Worm (Caenorhabditis elegans) whole organism, L2 larva: ENCODE data around the gene nas-21.
"Not testable (repeated sequence)": the region's sequence is repeated elsewhere in the genome, so short reads cannot be mapped to it uniquely, and the experiment has no call there.

Experiments used
- F13H6.1 ChIP-seq: sonication (generic microtip); optimal IDR thresholded peaks from 2 replicates; lab custom pipeline; 2016; ENCODE audit warnings: missing genetic modification characterization, missing compliant biosample characterization
- R02D3.7 ChIP-seq: fragments of 150-350 bp; optimal IDR thresholded peaks from 2 replicates; lab custom pipeline; 2014; ENCODE audit warnings: missing biosample characterization, missing genetic modification characterization
- Y55F3AM.14 ChIP-seq: fragments of 200-800 bp; sonication (Bioruptor generic); optimal IDR thresholded peaks from 2 replicates; lab custom pipeline; 2018; ENCODE audit warnings: mild to moderate bottlenecking, missing genetic modification characterization, missing compliant biosample characterization
- aly-2 ChIP-seq: fragments of 150-350 bp; optimal IDR thresholded peaks from 2 replicates; lab custom pipeline; 2014; ENCODE audit warnings: missing biosample characterization, missing genetic modification characterization
- ceh-16 ChIP-seq: fragments of 150-350 bp; optimal IDR thresholded peaks from 2 replicates; lab custom pipeline; 2014; ENCODE audit warnings: missing biosample characterization, missing genetic modification characterization
- crh-2 ChIP-seq: sonication (generic microtip); optimal IDR thresholded peaks from 2 replicates; lab custom pipeline; 2017; ENCODE audit warnings: missing biosample characterization, missing genetic modification characterization
- elt-1 ChIP-seq: fragments of 150-350 bp; optimal IDR thresholded peaks from 2 replicates; lab custom pipeline; 2014; ENCODE audit warnings: missing biosample characterization, missing genetic modification characterization
- elt-3 ChIP-seq: sonication (generic microtip); optimal IDR thresholded peaks from 2 replicates; lab custom pipeline; 2017; ENCODE audit warnings: missing biosample characterization, missing genetic modification characterization
- fos-1 ChIP-seq: fragments of 150-350 bp; optimal IDR thresholded peaks from 2 replicates; lab custom pipeline; 2014; ENCODE audit warnings: missing biosample characterization, missing genetic modification characterization
- gmeb-1 ChIP-seq: fragments of 150-350 bp; optimal IDR thresholded peaks from 2 replicates; lab custom pipeline; 2014; ENCODE audit warnings: missing biosample characterization, missing genetic modification characterization
- lin-11 ChIP-seq: fragments of 150-350 bp; sonication (generic microtip); optimal IDR thresholded peaks from 2 replicates; lab custom pipeline; 2014; ENCODE audit warnings: missing biosample characterization, missing genetic modification characterization, inconsistent platforms, mixed read lengths
- lin-13 ChIP-seq: fragments of 150-350 bp; optimal IDR thresholded peaks from 2 replicates; lab custom pipeline; 2014; ENCODE audit warnings: missing biosample characterization, missing genetic modification reagents, missing genetic modification characterization
- lin-39 ChIP-seq: fragments of 150-350 bp; optimal IDR thresholded peaks from 2 replicates; lab custom pipeline; 2014; ENCODE audit warnings: missing biosample characterization, missing genetic modification reagents, missing genetic modification characterization
- lsy-2 ChIP-seq, 2 experiments: fragments of 150-350 bp in 1 of 2; sonication (generic microtip) in 1 of 2; optimal IDR thresholded peaks; 2 replicates each; lab custom pipeline; 2014 to 2017; ENCODE audit warnings: missing biosample characterization in 2 of 2, missing genetic modification characterization in 2 of 2
- mbf-1 ChIP-seq: sonication (generic microtip); optimal IDR thresholded peaks from 2 replicates; lab custom pipeline; 2017; ENCODE audit warnings: missing biosample characterization, missing genetic modification characterization
- mdl-1 ChIP-seq, 2 experiments: fragments of 150-350 bp in 1 of 2; sonication (generic microtip) in 1 of 2; optimal IDR thresholded peaks; 2 replicates each; lab custom pipeline; 2017; ENCODE audit warnings: missing biosample characterization in 2 of 2, missing genetic modification characterization in 2 of 2
- nhr-11 ChIP-seq: fragments of 150-350 bp; optimal IDR thresholded peaks from 2 replicates; lab custom pipeline; 2014; ENCODE audit warnings: missing biosample characterization, missing genetic modification characterization
- nhr-12 ChIP-seq: fragments of 150-350 bp; optimal IDR thresholded peaks from 2 replicates; lab custom pipeline; 2014; ENCODE audit warnings: missing biosample characterization, missing genetic modification characterization
- nhr-129 ChIP-seq: fragments of 150-350 bp; optimal IDR thresholded peaks from 2 replicates; lab custom pipeline; 2014; ENCODE audit warnings: missing biosample characterization, missing genetic modification characterization
- nhr-23 ChIP-seq: fragments of 150-350 bp; optimal IDR thresholded peaks from 2 replicates; lab custom pipeline; 2014; ENCODE audit warnings: missing biosample characterization, missing genetic modification reagents, missing genetic modification characterization
- nhr-25 ChIP-seq: fragments of 150-350 bp; sonication (generic microtip); optimal IDR thresholded peaks from 3 replicates; lab custom pipeline; 2014; ENCODE audit warnings: missing biosample characterization, missing genetic modification characterization
- nhr-77 ChIP-seq: fragments of 150-350 bp; optimal IDR thresholded peaks from 2 replicates; lab custom pipeline; 2014; ENCODE audit warnings: missing biosample characterization, missing genetic modification characterization
- peb-1 ChIP-seq: fragments of 150-350 bp; optimal IDR thresholded peaks from 2 replicates; lab custom pipeline; 2014; ENCODE audit warnings: missing biosample characterization, missing genetic modification characterization
- sem-4 ChIP-seq: fragments of 150-350 bp; optimal IDR thresholded peaks from 2 replicates; lab custom pipeline; 2014; ENCODE audit warnings: missing biosample characterization, missing genetic modification reagents, missing genetic modification characterization
- skn-1 ChIP-seq: sonication (generic microtip); optimal IDR thresholded peaks from 2 replicates; lab custom pipeline; 2017; ENCODE audit warnings: missing biosample characterization, missing genetic modification characterization
- sma-3 ChIP-seq: sonication (generic microtip); optimal IDR thresholded peaks from 2 replicates; lab custom pipeline; 2016; ENCODE audit warnings: missing genetic modification reagents, missing genetic modification characterization, missing compliant biosample characterization
- sma-9 ChIP-seq, 2 experiments: fragments of 150-350 bp in 1 of 2; sonication (generic microtip) in 1 of 2; optimal IDR thresholded peaks; 2 replicates each; lab custom pipeline; 2014 to 2016; ENCODE audit warnings: missing genetic modification characterization in 2 of 2, mild to moderate bottlenecking in 1 of 2, missing biosample characterization in 1 of 2, missing compliant biosample characterization in 1 of 2, missing genetic modification reagents in 1 of 2, moderate library complexity in 1 of 2
- snpc-4 ChIP-seq: fragments of 150-350 bp; optimal IDR thresholded peaks from 2 replicates; lab custom pipeline; 2014; ENCODE audit warnings: missing biosample characterization, missing genetic modification characterization
- unc-39 ChIP-seq: fragments of 150-350 bp; optimal IDR thresholded peaks from 2 replicates; lab custom pipeline; 2014; ENCODE audit warnings: missing biosample characterization, missing genetic modification characterization
- unc-62 ChIP-seq: fragments of 150-350 bp; optimal IDR thresholded peaks from 2 replicates; lab custom pipeline; 2014; ENCODE audit warnings: missing biosample characterization, missing genetic modification reagents, missing genetic modification characterization
- zag-1 ChIP-seq: fragments of 150-350 bp; optimal IDR thresholded peaks from 2 replicates; lab custom pipeline; 2014; ENCODE audit warnings: missing biosample characterization, missing genetic modification characterization
- ztf-1 ChIP-seq: fragments of 200-800 bp; sonication (Bioruptor generic); conservative IDR thresholded peaks from 2 replicates; pipeline ENCODE4 v1.3.6; 2022; ENCODE audit warnings: missing genetic modification characterization, missing compliant biosample characterization
- ztf-11 ChIP-seq: sonication (generic microtip); optimal IDR thresholded peaks from 2 replicates; lab custom pipeline; 2017; ENCODE audit warnings: missing biosample characterization, missing genetic modification characterization
- ztf-4 ChIP-seq: fragments of 150-350 bp; optimal IDR thresholded peaks from 2 replicates; lab custom pipeline; 2014; ENCODE audit warnings: missing biosample characterization, missing genetic modification characterization

Gene nas-21

DNA sequence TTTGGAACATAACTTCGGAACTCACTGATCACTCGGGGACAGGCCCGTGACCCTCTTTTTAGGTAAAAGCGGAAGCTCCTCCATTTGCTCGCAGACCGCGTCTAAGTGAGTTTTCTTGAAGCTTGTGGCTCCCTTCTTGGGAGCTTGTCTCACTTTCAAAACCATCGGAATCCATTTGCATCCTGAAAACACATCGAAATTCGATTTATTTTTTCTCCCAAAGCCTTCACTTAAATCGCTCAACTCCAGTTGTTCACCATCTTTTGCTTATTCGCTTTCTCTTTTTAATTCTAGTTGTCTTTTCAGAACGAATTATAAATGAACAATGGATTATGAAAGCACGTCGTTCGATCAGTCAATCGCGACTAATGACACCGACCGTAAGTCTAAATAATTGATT is 13.1 kb upstream of the nas-21 start, which contains the start of gene T11F9.1:
T11F9.1 (plus strand) TSS at position 301 of the 400 bp plus-strand sequence.
- TF ChIP-seq unc-62 (GFP tag; lab: Kevin White, UChicago) (no peak), Y55F3AM.14 (GFP tag; lab: Kevin White, UChicago) (no peak), R02D3.7 (no peak), ztf-4 (no peak), lin-13 (GFP tag; lab: Kevin White, UChicago) (no peak), nhr-25 (tag; lab: Kevin White, UChicago) (no peak), mdl-1 (tag; optimal IDR thresholded peaks at IDR 0.05; lab: Kevin White, UChicago) (no peak), F13H6.1 (no peak), mbf-1 (tag; lab: Kevin White, UChicago) (no peak), skn-1 (tag; lab: Kevin White, UChicago) (no peak), aly-2 (no peak), nhr-129 (tag; lab: Kevin White, UChicago) (no peak), ztf-11 (no peak)
- TF ChIP-seq, all 48 proteins: peak for 0

DNA sequence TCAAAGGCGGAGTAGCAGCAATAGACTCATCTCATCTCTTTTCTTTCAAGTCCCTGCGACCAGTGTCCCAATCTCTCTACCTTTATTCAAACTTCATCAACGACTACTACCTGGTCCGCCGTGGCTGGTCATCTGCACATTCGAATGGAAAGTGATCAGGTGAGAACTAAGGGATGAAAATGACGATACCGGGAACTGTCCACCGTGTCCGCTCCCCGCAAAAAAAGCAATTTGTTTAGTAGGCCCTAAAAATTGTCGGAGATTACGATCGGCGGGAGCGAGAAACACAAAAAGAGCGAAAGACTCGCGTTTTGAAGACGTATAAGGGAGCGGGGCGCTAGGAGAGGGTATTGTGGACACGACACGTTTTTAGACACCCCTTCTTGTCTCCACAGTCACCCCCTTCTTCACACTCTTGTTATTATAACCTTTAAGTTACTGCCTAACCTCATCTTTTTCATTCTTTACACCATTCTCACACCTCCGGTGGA is 9.4 kb upstream of the nas-21 start, which contains the start of gene zipt-16:
zipt-16 (plus strand) TSS at position 51 of the 491 bp plus-strand sequence.
- 0 out of 2 replicates have a peak, but pooled peaks have one; percentile 60 for TF ChIP-seq ztf-1 (GFP tag; lab: Robert Waterston, UW)
- TF ChIP-seq unc-39 (tag; lab: Kevin White, UChicago), result no peak
- no peak for TF ChIP-seq nhr-12
- no peak for TF ChIP-seq peb-1 (tag; lab: Kevin White, UChicago)
- TF ChIP-seq sem-4 (tag; lab: Kevin White, UChicago), result no peak
- no peak for TF ChIP-seq gmeb-1
- TF ChIP-seq mdl-1 (tag; optimal IDR thresholded peaks at IDR 0.05; lab: Kevin White, UChicago), result no peak

DNA sequence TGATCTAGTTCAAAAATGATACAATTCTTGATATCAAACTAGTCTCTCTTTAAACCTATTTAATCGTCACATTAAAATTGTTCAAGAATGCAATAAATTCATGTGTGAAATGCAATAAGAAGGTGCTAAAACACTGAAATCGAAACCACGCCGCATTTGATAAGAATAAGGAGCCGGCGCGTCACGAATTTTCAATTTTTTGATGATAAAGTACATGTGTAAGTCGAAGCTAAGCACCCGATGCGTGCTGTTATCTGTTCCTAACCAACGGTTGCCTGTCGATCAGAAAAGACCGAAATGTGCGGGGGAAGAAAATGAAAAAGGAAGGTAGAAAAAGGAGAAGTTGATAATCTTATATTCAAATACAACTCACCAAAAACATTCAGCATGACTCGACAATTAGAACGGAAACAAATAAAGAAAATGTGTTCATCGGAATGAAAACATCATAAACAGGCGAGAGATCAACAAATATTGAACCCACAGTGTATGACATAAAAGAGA is 2.1 kb upstream of the nas-21 start, which contains the start of gene aat-6:
aat-6 (minus strand) TSS at position 454 of the 504 bp plus-strand sequence.
- TF ChIP-seq crh-2 (tag; lab: Kevin White, UChicago) (peak; percentile 21), lin-11 (tag; lab: Kevin White, UChicago) (no peak), fos-1 (tag; lab: Kevin White, UChicago) (peak; percentile 82), nhr-12 (no peak), snpc-4 (no peak), nhr-77 (no peak), aly-2 (no peak), unc-39 (tag; lab: Kevin White, UChicago) (no peak), sma-9 (GFP tag; optimal IDR thresholded peaks at IDR 0.05; lab: Kevin White, UChicago) (peak; percentile 54), sma-9 (tag; optimal IDR thresholded peaks at IDR 0.05; lab: Kevin White, UChicago) (no peak), R02D3.7 (no peak), lin-39 (tag; lab: Kevin White, UChicago) (no peak), nhr-25 (tag; lab: Kevin White, UChicago) (no peak), nhr-23 (tag; lab: Kevin White, UChicago) (no peak), elt-1 (no peak), skn-1 (tag; lab: Kevin White, UChicago) (no peak), ztf-4 (no peak), ceh-16 (tag; lab: Kevin White, UChicago) (no peak), peb-1 (tag; lab: Kevin White, UChicago) (no peak), lsy-2 (tag; optimal IDR thresholded peaks at IDR 0.05; lab: Kevin White, UChicago) (no peak), gmeb-1 (no peak), zag-1 (tag; lab: Kevin White, UChicago) (no peak)
- TF ChIP-seq, all 48 proteins: peak for 3

DNA sequence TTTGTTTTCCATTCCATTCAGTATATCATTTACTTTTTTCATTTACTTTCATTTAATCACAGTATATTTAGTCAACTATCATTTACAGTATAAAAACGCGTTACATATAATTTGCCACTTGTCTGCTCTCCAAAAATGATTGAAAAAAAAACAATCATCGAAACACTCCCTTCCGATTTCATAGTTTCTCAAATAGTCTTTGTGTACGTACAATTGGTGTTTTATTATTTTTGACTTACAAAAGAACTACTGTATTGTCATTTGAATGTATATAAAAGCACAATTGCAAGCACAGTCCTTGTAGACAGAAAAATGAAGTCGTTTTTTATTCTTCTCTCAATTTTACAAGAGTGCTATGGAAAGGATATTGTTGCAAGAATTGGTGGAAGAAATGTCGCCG is 2.0 kb downstream of the nas-21 start, which contains the start of gene nas-22:
nas-22 (plus strand) TSS at position 301 of the 400 bp plus-strand sequence.
- no peak for TF ChIP-seq nhr-11
- TF ChIP-seq sma-3 (GFP tag; lab: Kevin White, UChicago), result no peak
- TF ChIP-seq, all 48 proteins: peak for 0

- not testable (repeated sequence) for TF ChIP-seq nhr-77; elt-3 (tag; lab: Kevin White, UChicago); lin-13 (GFP tag; lab: Kevin White, UChicago)
Observed at ce11 chrV:11475638-11476037, 3.3 kb downstream of the nas-21 start, which contains the start of gene T11F9.7. TSS of gene T11F9.7 (plus strand) at chrV:11475938.
